Fruit fly (Drosophila melanogaster) whole organism, embryonic: Measurements from ENCODE around the gene NimB5.

Experiments
- CG10274 ChIP-seq: fragments of 200-800 bp; sonication (Bioruptor generic); optimal IDR thresholded peaks from 3 replicates; lab custom pipeline; 2017; ENCODE audit warnings: missing biosample characterization, mild to moderate bottlenecking, missing genetic modification characterization
- CG10959 ChIP-seq: fragments of 200-800 bp; sonication (Bioruptor generic); IDR thresholded peaks from 2 replicates; pipeline ENCODE4 v1.3.6; 2022; ENCODE audit warnings: missing biosample characterization, missing genetic modification characterization
- CG11398 ChIP-seq: fragments of 200-800 bp; sonication (Bioruptor generic); optimal IDR thresholded peaks from 2 replicates; lab custom pipeline; 2016; ENCODE audit warnings: missing biosample characterization, missing genetic modification characterization
- CG11560 ChIP-seq: fragments of 200-800 bp; sonication (Bioruptor generic); IDR thresholded peaks from 3 replicates; pipeline ENCODE4 v1.3.6; 2022; ENCODE audit warnings: missing biosample characterization, missing genetic modification characterization
- CG11723 ChIP-seq: fragments of 200-800 bp; sonication (Bioruptor generic); optimal IDR thresholded peaks from 2 replicates; lab custom pipeline; 2017; ENCODE audit warnings: missing biosample characterization, mild to moderate bottlenecking, missing genetic modification characterization
- CG12155 ChIP-seq: fragments of 200-800 bp; sonication (Bioruptor generic); optimal IDR thresholded peaks from 3 replicates; lab custom pipeline; 2016; ENCODE audit warnings: missing biosample characterization, missing genetic modification characterization
- CG12391 ChIP-seq: fragments of 200-800 bp; sonication (Bioruptor generic); optimal IDR thresholded peaks from 3 replicates; lab custom pipeline; 2018; ENCODE audit warnings: missing biosample characterization, mild to moderate bottlenecking, missing genetic modification characterization, moderate library complexity
- CG13624 ChIP-seq: fragments of 200-800 bp; sonication (Bioruptor generic); optimal IDR thresholded peaks from 2 replicates; lab custom pipeline; 2016; ENCODE audit warnings: missing biosample characterization, missing genetic modification characterization
- CG13894 ChIP-seq: fragments of 200-800 bp; sonication (Bioruptor generic); optimal IDR thresholded peaks from 3 replicates; lab custom pipeline; 2018; ENCODE audit warnings: missing biosample characterization, mild to moderate bottlenecking, missing genetic modification characterization, moderate library complexity
- CG14860 ChIP-seq: fragments of 200-800 bp; sonication (Bioruptor generic); IDR thresholded peaks from 3 replicates; pipeline ENCODE4 v1.3.6; 2022; ENCODE audit warnings: missing biosample characterization, missing genetic modification characterization; ENCODE audit not compliant: partially characterized antibody
- CG15479 ChIP-seq: fragments of 200-800 bp; sonication (Bioruptor generic); optimal IDR thresholded peaks from 3 replicates; lab custom pipeline; 2019; ENCODE audit warnings: missing biosample characterization, mild to moderate bottlenecking, missing genetic modification characterization, moderate library complexity
- CG1602 ChIP-seq: fragments of 200-800 bp; sonication (Bioruptor generic); optimal IDR thresholded peaks from 3 replicates; lab custom pipeline; 2016; ENCODE audit warnings: missing biosample characterization, missing genetic modification characterization
- CG30403 ChIP-seq: fragments of 200-800 bp; sonication (Bioruptor generic); optimal IDR thresholded peaks from 3 replicates; lab custom pipeline; 2016; ENCODE audit warnings: missing biosample characterization, missing genetic modification characterization
- CG31388 ChIP-seq: fragments of 200-800 bp; sonication (Bioruptor generic); optimal IDR thresholded peaks from 2 replicates; lab custom pipeline; 2016; ENCODE audit warnings: missing biosample characterization, missing genetic modification characterization
- CG3847 ChIP-seq: fragments of 200-800 bp; sonication (Bioruptor generic); IDR thresholded peaks from 2 replicates; pipeline ENCODE4 v1.3.6; 2022; ENCODE audit warnings: missing biosample characterization, missing genetic modification characterization
- CG43689 ChIP-seq: fragments of 200-800 bp; sonication (Bioruptor generic); IDR thresholded peaks from 2 replicates; pipeline ENCODE4 v1.3.6; 2022; ENCODE audit warnings: missing biosample characterization, missing genetic modification characterization
- CG4424 ChIP-seq: fragments of 200-800 bp; sonication (Bioruptor generic); optimal IDR thresholded peaks from 3 replicates; lab custom pipeline; 2016; ENCODE audit warnings: missing biosample characterization, missing genetic modification characterization
- CG4617 ChIP-seq: fragments of 200-800 bp; sonication (Bioruptor generic); optimal IDR thresholded peaks from 3 replicates; lab custom pipeline; 2016; ENCODE audit warnings: missing biosample characterization, missing genetic modification characterization, borderline replicate concordance
- CG5245 ChIP-seq: fragments of 200-800 bp; sonication (Bioruptor generic); optimal IDR thresholded peaks from 3 replicates; lab custom pipeline; 2016; ENCODE audit warnings: missing biosample characterization, missing genetic modification characterization
- CG6854 ChIP-seq: fragments of 200-800 bp; sonication (Bioruptor generic); optimal IDR thresholded peaks from 3 replicates; lab custom pipeline; 2017; ENCODE audit warnings: missing biosample characterization, mild to moderate bottlenecking, missing genetic modification characterization
- CG7271 ChIP-seq: fragments of 200-800 bp; sonication (Bioruptor generic); optimal IDR thresholded peaks from 2 replicates; lab custom pipeline; 2018; ENCODE audit warnings: missing biosample characterization, mild to moderate bottlenecking, missing genetic modification characterization, moderate library complexity
- CG7928 ChIP-seq: fragments of 200-800 bp; sonication (Bioruptor generic); optimal IDR thresholded peaks from 2 replicates; lab custom pipeline; 2017; ENCODE audit warnings: missing biosample characterization, mild to moderate bottlenecking, missing genetic modification characterization
- CG8290 ChIP-seq, 3 experiments: fragments of 200-800 bp; sonication (Bioruptor generic); optimal IDR thresholded peaks; 2 replicates each; lab custom pipeline; 2016 to 2019; ENCODE audit warnings: missing biosample characterization in 3 of 3, missing genetic modification characterization in 3 of 3, mild to moderate bottlenecking in 2 of 3, moderate library complexity in 1 of 3
- CHES-1-like ChIP-seq: fragments of 200-800 bp; sonication (Bioruptor generic); optimal IDR thresholded peaks from 2 replicates; lab custom pipeline; 2016; ENCODE audit warnings: missing biosample characterization, missing genetic modification characterization
- Doc2 ChIP-seq: fragments of 200-800 bp; sonication (Bioruptor generic); IDR thresholded peaks from 2 replicates; pipeline ENCODE4 v1.3.6; 2022; ENCODE audit warnings: missing biosample characterization, missing genetic modification characterization
- Drgx ChIP-seq: fragments of 200-800 bp; sonication (Bioruptor generic); IDR thresholded peaks from 2 replicates; pipeline ENCODE4 v1.3.6; 2022; ENCODE audit warnings: missing biosample characterization, missing genetic modification characterization
- E2f1 ChIP-seq: fragments of 200-800 bp; sonication (Bioruptor generic); IDR thresholded peaks from 2 replicates; pipeline ENCODE4 v1.3.6; 2022; ENCODE audit warnings: missing biosample characterization, missing genetic modification characterization
- Fer2 ChIP-seq: fragments of 200-800 bp; sonication (Bioruptor generic); optimal IDR thresholded peaks from 2 replicates; lab custom pipeline; 2018; ENCODE audit warnings: missing biosample characterization, mild to moderate bottlenecking, missing genetic modification characterization, moderate library complexity
- HHEX ChIP-seq: fragments of 200-800 bp; sonication (Bioruptor generic); optimal IDR thresholded peaks from 3 replicates; lab custom pipeline; 2017; ENCODE audit warnings: missing biosample characterization, mild to moderate bottlenecking, missing genetic modification characterization, missing genetic modification reagents
- HLH4C ChIP-seq: fragments of 200-800 bp; sonication (Bioruptor generic); IDR thresholded peaks from 3 replicates; pipeline ENCODE4 v1.3.6; 2022; ENCODE audit warnings: missing biosample characterization, missing genetic modification characterization; ENCODE audit not compliant: partially characterized antibody
- Hr78 ChIP-seq, 2 experiments: fragments of 200-800 bp in 1 of 2; fragments of >200 bp in 1 of 2; sonication (Bioruptor generic) in 1 of 2; optimal IDR thresholded peaks; 2 replicates each; lab custom pipeline; 2017 to 2019; ENCODE audit warnings: missing biosample characterization in 2 of 2, missing genetic modification characterization in 2 of 2, mild to moderate bottlenecking in 1 of 2, moderate library complexity in 1 of 2
- Lhr ChIP-seq: fragments of 200-800 bp; sonication (Bioruptor generic); optimal IDR thresholded peaks from 3 replicates; lab custom pipeline; 2017; ENCODE audit warnings: mild to moderate bottlenecking, missing biosample characterization, missing genetic modification reagents, missing genetic modification characterization
- MESR4 ChIP-seq: fragments of 200-800 bp; sonication (Bioruptor generic); optimal IDR thresholded peaks from 2 replicates; lab custom pipeline; 2018; ENCODE audit warnings: missing biosample characterization, mild to moderate bottlenecking, missing genetic modification characterization, moderate library complexity
- Nf-YB ChIP-seq: fragments of 200-800 bp; sonication (Bioruptor generic); optimal IDR thresholded peaks from 3 replicates; lab custom pipeline; 2019; ENCODE audit warnings: missing biosample characterization, mild to moderate bottlenecking, missing genetic modification characterization, moderate library complexity
- Scr ChIP-seq: fragments of 200-800 bp; sonication (Bioruptor generic); IDR thresholded peaks from 2 replicates; pipeline ENCODE4 v1.3.6; 2022; ENCODE audit warnings: missing biosample characterization, missing genetic modification characterization; ENCODE audit not compliant: partially characterized antibody
- Sox102F ChIP-seq: fragments of 200-800 bp; sonication (Bioruptor generic); optimal IDR thresholded peaks from 2 replicates; lab custom pipeline; 2018; ENCODE audit warnings: missing biosample characterization, mild to moderate bottlenecking, missing genetic modification characterization, moderate library complexity
- chif ChIP-seq, 2 experiments: fragments of 200-800 bp; sonication (Bioruptor generic); optimal IDR thresholded peaks; 3 replicates each; lab custom pipeline; 2016; ENCODE audit warnings: missing biosample characterization in 2 of 2, missing genetic modification characterization in 2 of 2
- fd64A ChIP-seq: fragments of 200-800 bp; sonication (Bioruptor generic); optimal IDR thresholded peaks from 3 replicates; lab custom pipeline; 2018; ENCODE audit warnings: missing biosample characterization, mild to moderate bottlenecking, missing genetic modification characterization
- gfzf ChIP-seq: fragments of 200-800 bp; sonication (Bioruptor generic); optimal IDR thresholded peaks from 2 replicates; lab custom pipeline; 2016; ENCODE audit warnings: missing biosample characterization, mild to moderate bottlenecking, missing genetic modification characterization, moderate library complexity
- gsb-n ChIP-seq: fragments of 200-800 bp; sonication (Bioruptor generic); optimal IDR thresholded peaks from 3 replicates; lab custom pipeline; 2018; ENCODE audit warnings: missing biosample characterization, mild to moderate bottlenecking, missing genetic modification characterization
- hkb ChIP-seq, 2 experiments: fragments of 200-800 bp in 1 of 2; fragments of >200 bp in 1 of 2; sonication (Bioruptor generic) in 1 of 2; IDR thresholded peaks in 1 of 2; optimal IDR thresholded peaks in 1 of 2; 2 replicates each; pipeline versions ENCODE4 v1.3.6 to Lab custom; 2017 to 2022; ENCODE audit warnings: missing biosample characterization in 1 of 2, missing genetic modification characterization in 1 of 2
- nau ChIP-seq: fragments of 200-800 bp; sonication (Bioruptor generic); optimal IDR thresholded peaks from 3 replicates; lab custom pipeline; 2017; ENCODE audit warnings: missing biosample characterization, mild to moderate bottlenecking, missing genetic modification characterization, missing genetic modification reagents
- psq ChIP-seq: fragments of 200-800 bp; sonication (Bioruptor generic); optimal IDR thresholded peaks from 2 replicates; lab custom pipeline; 2017; ENCODE audit warnings: missing biosample characterization, missing genetic modification characterization
- run ChIP-seq: fragments of 200-800 bp; sonication (Bioruptor generic); optimal IDR thresholded peaks from 3 replicates; lab custom pipeline; 2018; ENCODE audit warnings: missing biosample characterization, mild to moderate bottlenecking, missing genetic modification characterization
- sc ChIP-seq, 3 experiments: fragments of >200 bp in 2 of 3; fragments of 200-800 bp in 1 of 3; sonication (Bioruptor generic) in 1 of 3; optimal IDR thresholded peaks; 2 replicates in 2 of 3; 3 replicates in 1 of 3; lab custom pipeline; 2017; ENCODE audit warnings: mild to moderate bottlenecking in 1 of 3, missing biosample characterization in 1 of 3, missing genetic modification characterization in 1 of 3, missing genetic modification reagents in 1 of 3
- tx ChIP-seq: fragments of 200-800 bp; sonication (Bioruptor generic); optimal IDR thresholded peaks from 2 replicates; lab custom pipeline; 2016; ENCODE audit warnings: missing biosample characterization, missing genetic modification characterization

Gene NimB5

dm6 chr2L:14020875-14021643 lies 51.1 kb downstream of the NimB5 start (continued):
- TF ChIP-seq run (tag; lab: Kevin White, UChicago) (no peak), CG10959 (peak; percentile 59; the same call in 1 of the 2 replicates), E2f1 (peak; percentile 62), CG4617 (no peak), CG13624 (GFP tag; lab: Kevin White, UChicago) (peak; percentile 4), CG3847 (GFP tag; lab: Robert Waterston, UW) (0 out of 2 replicates have a peak, but pooled peaks have one; percentile 12), psq (GFP tag; lab: Kevin White, UChicago) (no peak), CG11723 (GFP tag; lab: Kevin White, UChicago) (no peak), CG15479 (GFP tag; lab: Kevin White, UChicago) (no peak), gfzf (GFP tag; lab: Kevin White, UChicago) (no peak), Sox102F (peak; percentile 74), CG6854 (no peak), CG10274 (GFP tag; lab: Kevin White, UChicago) (no peak), Drgx (GFP tag; lab: Robert Waterston, UW) (peak; percentile 85), chif (GFP tag; optimal IDR thresholded peaks at IDR 0.05; lab: Kevin White, UChicago) (peak in 1 of 2 experiments; percentile 43), CG8290 (GFP tag; optimal IDR thresholded peaks at IDR 0.05; lab: Kevin White, UChicago) (no peak), CG8290 (tag; optimal IDR thresholded peaks at IDR 0.05; lab: Kevin White, UChicago) (peak in 1 of 2 experiments; percentile 92), nau (GFP tag; lab: Kevin White, UChicago) (no peak), sc (optimal IDR thresholded peaks at IDR 0.05; lab: Kevin White, UChicago) (no peak), sc (GFP tag; optimal IDR thresholded peaks at IDR 0.05; lab: Kevin White, UChicago) (peak; percentile 51), CG12155 (GFP tag; lab: Kevin White, UChicago) (no peak), HHEX (GFP tag; lab: Kevin White, UChicago) (peak; percentile 54), Fer2 (no peak), CG7928 (no peak), CG30403 (peak; percentile 71), hkb (optimal IDR thresholded peaks at IDR 0.05; lab: Kevin White, UChicago) (no peak), hkb (GFP tag; IDR thresholded peaks at IDR 0.05; lab: Robert Waterston, UW) (peak; percentile 42; the same call in 1 of the 2 replicates), tx (GFP tag; lab: Kevin White, UChicago) (no peak), Hr78 (GFP tag; optimal IDR thresholded peaks at IDR 0.05; lab: Kevin White, UChicago) (no peak), CG11398 (GFP tag; lab: Kevin White, UChicago) (no peak), CG31388 (GFP tag; lab: Kevin White, UChicago) (no peak), CG11560 (tag; lab: Robert Waterston, UW) (no peak), Scr (GFP tag; lab: Robert Waterston, UW) (no peak), MESR4 (peak; percentile 8), CG7271 (tag; lab: Kevin White, UChicago) (peak; percentile 60), CG5245 (GFP tag; lab: Kevin White, UChicago) (peak; percentile 47), HLH4C (no peak), fd64A (peak; percentile 35), gsb-n (peak; percentile 71), CG12391 (tag; lab: Kevin White, UChicago) (peak; percentile 75), Doc2 (no peak), CG1602 (peak; percentile 35), CG13894 (tag; lab: Kevin White, UChicago) (no peak), Nf-YB (peak; percentile 71), CG14860 (GFP tag; lab: Robert Waterston, UW) (no peak), CG4424 (peak; percentile 61), Lhr (GFP tag; lab: Kevin White, UChicago) (peak; percentile 2), CHES-1-like (GFP tag; lab: Kevin White, UChicago) (no peak), CG43689 (GFP tag; lab: Robert Waterston, UW) (0 out of 2 replicates have a peak, but pooled peaks have one; percentile 24)
